Worm (Caenorhabditis elegans) whole organism, L4/young adult: ENCODE data around the gene str-161.

Source experiments
- dao-5 ChIP-seq: sonication (generic microtip); optimal IDR thresholded peaks from 2 replicates; lab custom pipeline; 2016; ENCODE audit warnings: missing genotype, missing genetic modification characterization, moderate library complexity, missing compliant biosample characterization
- him-1 ChIP-seq: sonication (generic microtip); optimal IDR thresholded peaks from 2 replicates; lab custom pipeline; 2016; ENCODE audit warnings: missing genotype, missing genetic modification reagents, missing genetic modification characterization, missing compliant biosample characterization

DNA sequence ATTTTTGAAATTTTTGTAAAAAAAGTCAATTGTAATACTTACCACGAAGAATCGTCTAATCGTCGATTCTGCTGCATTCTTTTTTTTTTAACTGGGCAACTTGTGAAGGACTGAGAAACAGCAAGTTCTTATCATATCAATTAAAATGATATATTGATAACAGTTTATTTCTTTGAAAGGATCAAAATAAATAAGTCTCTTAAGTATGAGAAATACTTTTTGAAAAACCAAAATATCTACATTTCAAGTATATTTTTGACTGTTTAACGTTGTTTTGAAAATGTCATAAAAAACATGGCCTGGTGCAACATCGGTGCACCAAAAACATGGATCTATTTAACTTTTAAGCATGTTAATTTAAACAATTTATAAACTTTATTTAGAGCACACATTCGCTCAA lies 47.7 kb downstream of the str-161 start, which contains the start of gene Y17G9A.2:
- TF ChIP-seq dao-5 (tag; lab: Kevin White, UChicago) (no peak), him-1 (tag; lab: Kevin White, UChicago) (no peak)
